Worm (Caenorhabditis elegans) whole organism, L2 larva: Measurements from ENCODE around the gene hrpf-2.

ENCODE experiments used
- C34F6.9 ChIP-seq: fragments of 150-350 bp; optimal IDR thresholded peaks from 2 replicates; lab custom pipeline; 2014; ENCODE audit warnings: missing biosample characterization, missing genetic modification characterization
- F13H6.1 ChIP-seq: sonication (generic microtip); optimal IDR thresholded peaks from 2 replicates; lab custom pipeline; 2016; ENCODE audit warnings: missing genetic modification characterization, missing compliant biosample characterization
- R02D3.7 ChIP-seq: fragments of 150-350 bp; optimal IDR thresholded peaks from 2 replicates; lab custom pipeline; 2014; ENCODE audit warnings: missing biosample characterization, missing genetic modification characterization
- Y55F3AM.14 ChIP-seq: fragments of 200-800 bp; sonication (Bioruptor generic); optimal IDR thresholded peaks from 2 replicates; lab custom pipeline; 2018; ENCODE audit warnings: mild to moderate bottlenecking, missing genetic modification characterization, missing compliant biosample characterization
- ZK546.5 ChIP-seq: sonication (generic microtip); optimal IDR thresholded peaks from 2 replicates; lab custom pipeline; 2017; ENCODE audit warnings: missing biosample characterization, missing genetic modification characterization
- alr-1 ChIP-seq: fragments of 150-350 bp; optimal IDR thresholded peaks from 2 replicates; lab custom pipeline; 2014; ENCODE audit warnings: missing biosample characterization, missing genetic modification characterization
- aly-2 ChIP-seq: fragments of 150-350 bp; optimal IDR thresholded peaks from 2 replicates; lab custom pipeline; 2014; ENCODE audit warnings: missing biosample characterization, missing genetic modification characterization
- ama-1 ChIP-seq: fragments of 150-350 bp; optimal IDR thresholded peaks from 2 replicates; lab custom pipeline; 2018; ENCODE audit warnings: inconsistent platforms
- blmp-1 ChIP-seq: sonication (generic microtip); optimal IDR thresholded peaks from 2 replicates; lab custom pipeline; 2017; ENCODE audit warnings: missing genetic modification characterization, mild to moderate bottlenecking, missing compliant biosample characterization, antibody characterized with exemption, moderate library complexity; ENCODE audit not compliant: insufficient read depth
- ceh-16 ChIP-seq: fragments of 150-350 bp; optimal IDR thresholded peaks from 2 replicates; lab custom pipeline; 2014; ENCODE audit warnings: missing biosample characterization, missing genetic modification characterization
- ceh-82 ChIP-seq: fragments of 150-350 bp; optimal IDR thresholded peaks from 2 replicates; lab custom pipeline; 2014; ENCODE audit warnings: missing biosample characterization, missing genetic modification characterization
- crh-2 ChIP-seq: sonication (generic microtip); optimal IDR thresholded peaks from 2 replicates; lab custom pipeline; 2017; ENCODE audit warnings: missing biosample characterization, missing genetic modification characterization
- dmd-4 ChIP-seq: sonication (generic microtip); optimal IDR thresholded peaks from 2 replicates; lab custom pipeline; 2017; ENCODE audit warnings: missing biosample characterization, missing genetic modification characterization
- egl-27 ChIP-seq: sonication (generic microtip); optimal IDR thresholded peaks from 3 replicates; lab custom pipeline; 2017; ENCODE audit warnings: missing biosample characterization, missing genetic modification reagents, missing genetic modification characterization
- elt-1 ChIP-seq: fragments of 150-350 bp; optimal IDR thresholded peaks from 2 replicates; lab custom pipeline; 2014; ENCODE audit warnings: missing biosample characterization, missing genetic modification characterization
- elt-3 ChIP-seq: sonication (generic microtip); optimal IDR thresholded peaks from 2 replicates; lab custom pipeline; 2017; ENCODE audit warnings: missing biosample characterization, missing genetic modification characterization
- fos-1 ChIP-seq: fragments of 150-350 bp; optimal IDR thresholded peaks from 2 replicates; lab custom pipeline; 2014; ENCODE audit warnings: missing biosample characterization, missing genetic modification characterization
- gmeb-1 ChIP-seq: fragments of 150-350 bp; optimal IDR thresholded peaks from 2 replicates; lab custom pipeline; 2014; ENCODE audit warnings: missing biosample characterization, missing genetic modification characterization
- lin-11 ChIP-seq: fragments of 150-350 bp; sonication (generic microtip); optimal IDR thresholded peaks from 2 replicates; lab custom pipeline; 2014; ENCODE audit warnings: missing biosample characterization, missing genetic modification characterization, inconsistent platforms, mixed read lengths
- lin-13 ChIP-seq: fragments of 150-350 bp; optimal IDR thresholded peaks from 2 replicates; lab custom pipeline; 2014; ENCODE audit warnings: missing biosample characterization, missing genetic modification reagents, missing genetic modification characterization
- lin-39 ChIP-seq: fragments of 150-350 bp; optimal IDR thresholded peaks from 2 replicates; lab custom pipeline; 2014; ENCODE audit warnings: missing biosample characterization, missing genetic modification reagents, missing genetic modification characterization
- lsy-2 ChIP-seq, 2 experiments: fragments of 150-350 bp in 1 of 2; sonication (generic microtip) in 1 of 2; optimal IDR thresholded peaks; 2 replicates each; lab custom pipeline; 2014 to 2017; ENCODE audit warnings: missing biosample characterization in 2 of 2, missing genetic modification characterization in 2 of 2
- mab-5 ChIP-seq: fragments of 150-350 bp; optimal IDR thresholded peaks from 2 replicates; lab custom pipeline; 2014; ENCODE audit warnings: missing biosample characterization, missing genetic modification characterization
- mbf-1 ChIP-seq: sonication (generic microtip); optimal IDR thresholded peaks from 2 replicates; lab custom pipeline; 2017; ENCODE audit warnings: missing biosample characterization, missing genetic modification characterization
- mdl-1 ChIP-seq, 2 experiments: fragments of 150-350 bp in 1 of 2; sonication (generic microtip) in 1 of 2; optimal IDR thresholded peaks; 2 replicates each; lab custom pipeline; 2017; ENCODE audit warnings: missing biosample characterization in 2 of 2, missing genetic modification characterization in 2 of 2
- nhr-10 ChIP-seq: sonication (generic microtip); optimal IDR thresholded peaks from 2 replicates; lab custom pipeline; 2017; ENCODE audit warnings: missing biosample characterization, missing genetic modification characterization
- nhr-11 ChIP-seq: fragments of 150-350 bp; optimal IDR thresholded peaks from 2 replicates; lab custom pipeline; 2014; ENCODE audit warnings: missing biosample characterization, missing genetic modification characterization
- nhr-12 ChIP-seq: fragments of 150-350 bp; optimal IDR thresholded peaks from 2 replicates; lab custom pipeline; 2014; ENCODE audit warnings: missing biosample characterization, missing genetic modification characterization
- nhr-129 ChIP-seq: fragments of 150-350 bp; optimal IDR thresholded peaks from 2 replicates; lab custom pipeline; 2014; ENCODE audit warnings: missing biosample characterization, missing genetic modification characterization
- nhr-21 ChIP-seq: fragments of 150-350 bp; optimal IDR thresholded peaks from 2 replicates; lab custom pipeline; 2014; ENCODE audit warnings: missing biosample characterization, missing genetic modification characterization
- nhr-23 ChIP-seq: fragments of 150-350 bp; optimal IDR thresholded peaks from 2 replicates; lab custom pipeline; 2014; ENCODE audit warnings: missing biosample characterization, missing genetic modification reagents, missing genetic modification characterization
- nhr-25 ChIP-seq: fragments of 150-350 bp; sonication (generic microtip); optimal IDR thresholded peaks from 3 replicates; lab custom pipeline; 2014; ENCODE audit warnings: missing biosample characterization, missing genetic modification characterization
- nhr-6 ChIP-seq: fragments of 150-350 bp; optimal IDR thresholded peaks from 2 replicates; lab custom pipeline; 2014; ENCODE audit warnings: missing biosample characterization, missing genetic modification characterization
- nhr-77 ChIP-seq: fragments of 150-350 bp; optimal IDR thresholded peaks from 2 replicates; lab custom pipeline; 2014; ENCODE audit warnings: missing biosample characterization, missing genetic modification characterization
- peb-1 ChIP-seq: fragments of 150-350 bp; optimal IDR thresholded peaks from 2 replicates; lab custom pipeline; 2014; ENCODE audit warnings: missing biosample characterization, missing genetic modification characterization
- sem-4 ChIP-seq: fragments of 150-350 bp; optimal IDR thresholded peaks from 2 replicates; lab custom pipeline; 2014; ENCODE audit warnings: missing biosample characterization, missing genetic modification reagents, missing genetic modification characterization
- skn-1 ChIP-seq: sonication (generic microtip); optimal IDR thresholded peaks from 2 replicates; lab custom pipeline; 2017; ENCODE audit warnings: missing biosample characterization, missing genetic modification characterization
- sma-3 ChIP-seq: sonication (generic microtip); optimal IDR thresholded peaks from 2 replicates; lab custom pipeline; 2016; ENCODE audit warnings: missing genetic modification reagents, missing genetic modification characterization, missing compliant biosample characterization
- sma-9 ChIP-seq, 2 experiments: fragments of 150-350 bp in 1 of 2; sonication (generic microtip) in 1 of 2; optimal IDR thresholded peaks; 2 replicates each; lab custom pipeline; 2014 to 2016; ENCODE audit warnings: missing genetic modification characterization in 2 of 2, mild to moderate bottlenecking in 1 of 2, missing biosample characterization in 1 of 2, missing compliant biosample characterization in 1 of 2, missing genetic modification reagents in 1 of 2, moderate library complexity in 1 of 2
- snpc-4 ChIP-seq: fragments of 150-350 bp; optimal IDR thresholded peaks from 2 replicates; lab custom pipeline; 2014; ENCODE audit warnings: missing biosample characterization, missing genetic modification characterization
- unc-39 ChIP-seq: fragments of 150-350 bp; optimal IDR thresholded peaks from 2 replicates; lab custom pipeline; 2014; ENCODE audit warnings: missing biosample characterization, missing genetic modification characterization
- unc-55 ChIP-seq: fragments of 150-350 bp; sonication (generic microtip); optimal IDR thresholded peaks from 3 replicates; lab custom pipeline; 2014; ENCODE audit warnings: missing biosample characterization, missing genetic modification reagents, missing genetic modification characterization
- unc-62 ChIP-seq: fragments of 150-350 bp; optimal IDR thresholded peaks from 2 replicates; lab custom pipeline; 2014; ENCODE audit warnings: missing biosample characterization, missing genetic modification reagents, missing genetic modification characterization
- zag-1 ChIP-seq: fragments of 150-350 bp; optimal IDR thresholded peaks from 2 replicates; lab custom pipeline; 2014; ENCODE audit warnings: missing biosample characterization, missing genetic modification characterization
- ztf-1 ChIP-seq: fragments of 200-800 bp; sonication (Bioruptor generic); conservative IDR thresholded peaks from 2 replicates; pipeline ENCODE4 v1.3.6; 2022; ENCODE audit warnings: missing genetic modification characterization, missing compliant biosample characterization
- ztf-11 ChIP-seq: sonication (generic microtip); optimal IDR thresholded peaks from 2 replicates; lab custom pipeline; 2017; ENCODE audit warnings: missing biosample characterization, missing genetic modification characterization
- ztf-4 ChIP-seq: fragments of 150-350 bp; optimal IDR thresholded peaks from 2 replicates; lab custom pipeline; 2014; ENCODE audit warnings: missing biosample characterization, missing genetic modification characterization

Gene hrpf-2

DNA sequence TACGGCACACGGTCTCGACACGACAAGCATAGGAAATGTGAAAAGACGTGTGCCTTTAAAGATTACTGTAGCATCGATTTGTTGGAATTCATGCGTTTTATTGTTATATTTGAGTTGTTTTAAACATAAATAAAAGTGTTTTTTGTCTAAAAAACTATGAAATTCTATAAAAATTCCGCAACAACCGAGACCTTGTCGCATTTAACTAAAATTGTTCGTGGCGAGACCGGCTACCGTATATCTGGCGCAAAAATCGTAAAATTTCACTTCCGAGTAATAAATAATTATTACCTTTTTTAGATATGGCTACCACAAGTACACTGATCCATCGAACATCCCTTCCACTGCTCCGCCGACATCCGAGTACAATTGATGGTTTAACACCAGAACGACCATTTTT, 39.0 kb downstream of the hrpf-2 start, which contains the start of gene ipla-6:
ipla-6 (plus strand) TSS at position 301 of the 400 bp plus-strand sequence.
- no peak for TF ChIP-seq nhr-11 (tag; lab: Kevin White, UChicago)
- no peak for TF ChIP-seq unc-55 (GFP tag; lab: Kevin White, UChicago)
- no peak for TF ChIP-seq mab-5
- no peak for TF ChIP-seq ztf-4
- TF ChIP-seq lin-39 (tag; lab: Kevin White, UChicago), result no peak
- TF ChIP-seq ZK546.5, result no peak
- no peak for TF ChIP-seq nhr-25 (tag; lab: Kevin White, UChicago)
- no peak for TF ChIP-seq nhr-23 (tag; lab: Kevin White, UChicago)
- TF ChIP-seq, all 48 proteins: peak for 0

DNA sequence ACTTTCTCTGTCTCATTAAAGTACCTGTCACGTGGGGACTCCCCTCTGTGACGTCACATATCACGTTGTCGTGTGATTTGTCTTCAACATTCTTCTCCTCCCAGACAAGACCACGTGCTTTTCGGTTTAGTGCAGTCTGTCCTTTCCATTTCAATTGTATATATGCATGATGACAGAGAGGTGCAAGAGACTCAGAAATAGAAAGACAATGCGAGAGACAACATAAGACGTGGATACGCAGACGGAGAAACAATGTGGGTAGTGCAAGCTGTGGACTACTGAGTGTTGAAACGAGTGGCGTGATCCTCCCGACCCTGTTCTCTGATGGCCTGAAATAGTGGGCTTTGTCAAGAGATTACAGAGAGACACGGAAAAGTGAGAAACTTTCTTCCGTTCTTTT, 39.6 kb downstream of the hrpf-2 start:
- TF ChIP-seq blmp-1 (tag; lab: Kevin White, UChicago), result peak; percentile 98
- TF ChIP-seq sma-9 (GFP tag; optimal IDR thresholded peaks at IDR 0.05; lab: Kevin White, UChicago), result peak; percentile 100
- peak; percentile 79 for TF ChIP-seq sma-9 (tag; optimal IDR thresholded peaks at IDR 0.05; lab: Kevin White, UChicago)
- peak; percentile 96 for TF ChIP-seq crh-2 (tag; lab: Kevin White, UChicago)
- TF ChIP-seq ztf-1 (GFP tag; lab: Robert Waterston, UW), result no peak
- TF ChIP-seq gmeb-1, result peak; percentile 89
- TF ChIP-seq elt-3 (tag; lab: Kevin White, UChicago), result no peak
- peak; percentile 70 for TF ChIP-seq lin-13 (GFP tag; lab: Kevin White, UChicago)
- no peak for TF ChIP-seq mbf-1 (tag; lab: Kevin White, UChicago)
- peak; percentile 64 to 95 for TF ChIP-seq lsy-2 (tag; optimal IDR thresholded peaks at IDR 0.05; lab: Kevin White, UChicago)
- TF ChIP-seq ceh-82, result peak; percentile 45
- peak; percentile 77 for TF ChIP-seq ceh-16
- no peak for TF ChIP-seq aly-2 (tag; lab: Kevin White, UChicago)
- TF ChIP-seq dmd-4 (tag; lab: Kevin White, UChicago), result no peak
- no peak for TF ChIP-seq alr-1 (tag; lab: Kevin White, UChicago)
- peak; percentile 98 for TF ChIP-seq nhr-129 (tag; lab: Kevin White, UChicago)
- TF ChIP-seq lin-11 (tag; lab: Kevin White, UChicago), result peak; percentile 62
- TF ChIP-seq nhr-12 (tag; lab: Kevin White, UChicago), result no peak
- peak; percentile 91 for TF ChIP-seq Y55F3AM.14
- peak; percentile 98 for TF ChIP-seq sem-4 (tag; lab: Kevin White, UChicago)
- peak; percentile 74 for TF ChIP-seq nhr-10 (tag; lab: Kevin White, UChicago)
- peak; percentile 57 for TF ChIP-seq snpc-4 (tag; lab: Kevin White, UChicago)
- TF ChIP-seq unc-62, result peak; percentile 88
- TF ChIP-seq nhr-6 (tag; lab: Kevin White, UChicago), result peak; percentile 95
- no peak for TF ChIP-seq lin-39 (tag; lab: Kevin White, UChicago)
- TF ChIP-seq ZK546.5, result peak; percentile 22
- peak; percentile 80 for TF ChIP-seq unc-55 (GFP tag; lab: Kevin White, UChicago)
- TF ChIP-seq nhr-11 (tag; lab: Kevin White, UChicago), result no peak
- no peak for TF ChIP-seq peb-1 (tag; lab: Kevin White, UChicago)
- peak; percentile 81 for TF ChIP-seq mab-5
- peak; percentile 96 for TF ChIP-seq ztf-4
- TF ChIP-seq egl-27 (tag; lab: Kevin White, UChicago), result peak; percentile 87
- TF ChIP-seq zag-1 (tag; lab: Kevin White, UChicago), result peak; percentile 41
- TF ChIP-seq fos-1, result peak; percentile 87
- TF ChIP-seq skn-1, result peak; percentile 53
- peak; percentile 28 for TF ChIP-seq elt-1 (tag; lab: Kevin White, UChicago)
- TF ChIP-seq nhr-25 (tag; lab: Kevin White, UChicago), result peak; percentile 99
- peak; percentile 98 to 99 for TF ChIP-seq mdl-1 (tag; optimal IDR thresholded peaks at IDR 0.05; lab: Kevin White, UChicago)
- TF ChIP-seq sma-3, result peak; percentile 97
- TF ChIP-seq R02D3.7, result peak; percentile 27
- peak; percentile 98 for TF ChIP-seq nhr-21 (tag; lab: Kevin White, UChicago)
- TF ChIP-seq nhr-23 (tag; lab: Kevin White, UChicago), result no peak
- TF ChIP-seq ama-1 (lab: Kevin White, UChicago), result peak; percentile 23
- peak; percentile 97 for TF ChIP-seq F13H6.1 (tag; lab: Kevin White, UChicago)
- TF ChIP-seq ztf-11 (tag; lab: Kevin White, UChicago), result no peak
- TF ChIP-seq nhr-77 (tag; lab: Kevin White, UChicago), result no peak
- peak; percentile 99 for TF ChIP-seq C34F6.9
- TF ChIP-seq unc-39 (tag; lab: Kevin White, UChicago), result no peak
